Worm (Caenorhabditis elegans) whole organism, midembryonic: ENCODE results near the gene E03H12.5.

Experiments
- T22C8.4 ChIP-seq: fragments of 200-800 bp; sonication (Bioruptor generic); IDR thresholded peaks from 2 replicates; pipeline ENCODE4 v1.3.6; 2022; ENCODE audit warnings: missing genetic modification characterization, missing compliant biosample characterization
- cog-1 ChIP-seq: sonication (generic microtip); optimal IDR thresholded peaks from 2 replicates; lab custom pipeline; 2016; ENCODE audit warnings: missing genetic modification characterization, missing compliant biosample characterization
- flt-1 ChIP-seq: fragments of 200-800 bp; sonication (Bioruptor generic); IDR thresholded peaks from 2 replicates; pipeline ENCODE4 v1.3.6; 2022; ENCODE audit warnings: missing genetic modification characterization, missing compliant biosample characterization
- klf-2 ChIP-seq: fragments of 200-800 bp; sonication (Bioruptor generic); conservative IDR thresholded peaks from 2 replicates; pipeline ENCODE4 v1.3.6; 2022; ENCODE audit warnings: missing genetic modification reagents, missing genetic modification characterization, missing compliant biosample characterization
- med-1 ChIP-seq: sonication (generic microtip); optimal IDR thresholded peaks from 2 replicates; lab custom pipeline; 2017; ENCODE audit warnings: missing genetic modification characterization, mild to moderate bottlenecking, missing compliant biosample characterization, antibody characterized with exemption, missing genetic modification reagents; ENCODE audit not compliant: insufficient read depth
- ref-1 ChIP-seq: fragments of 200-800 bp; sonication (Bioruptor generic); conservative IDR thresholded peaks from 2 replicates; pipeline ENCODE4 v1.3.6; 2022; ENCODE audit warnings: missing genetic modification reagents, missing genetic modification characterization, missing compliant biosample characterization
- tab-1 ChIP-seq: fragments of 200-800 bp; sonication (Bioruptor generic); IDR thresholded peaks from 2 replicates; pipeline ENCODE4 v1.3.6; 2022; ENCODE audit warnings: missing genetic modification characterization, missing compliant biosample characterization
- ztf-23 ChIP-seq: fragments of 200-800 bp; sonication (Bioruptor generic); IDR thresholded peaks from 2 replicates; pipeline ENCODE4 v1.3.6; 2022; ENCODE audit warnings: missing genetic modification reagents, missing genetic modification characterization, missing compliant biosample characterization
- ztf-29 ChIP-seq: fragments of 200-800 bp; sonication (Bioruptor generic); IDR thresholded peaks from 2 replicates; pipeline ENCODE4 v1.3.6; 2022; ENCODE audit warnings: missing genetic modification reagents, missing genetic modification characterization, missing compliant biosample characterization

Gene E03H12.5

ce11 chrIV:5025646-5026045, 48.6 kb downstream of the E03H12.5 start, which contains the start of gene C09B9.85:
C09B9.85 (minus strand) TSS chrIV:5025746.
- TF ChIP-seq tab-1 (GFP tag; lab: Robert Waterston, UW) (no peak), cog-1 (tag; lab: Kevin White, UChicago) (no peak), flt-1 (GFP tag; lab: Robert Waterston, UW) (no peak), ref-1 (no peak), med-1 (GFP tag; lab: Kevin White, UChicago) (no peak), ztf-29 (GFP tag; lab: Robert Waterston, UW) (no peak), ztf-23 (GFP tag; lab: Robert Waterston, UW) (no peak), klf-2 (GFP tag; lab: Robert Waterston, UW) (no peak), T22C8.4 (GFP tag; lab: Robert Waterston, UW) (no peak)
